Fruit fly (Drosophila melanogaster) whole organism, wandering third instar larva: ENCODE results near the gene Ns4.

Experiments
- Abd-B ChIP-seq: fragments of >200 bp; optimal IDR thresholded peaks from 2 replicates; lab custom pipeline; 2017; ENCODE audit warnings: missing biosample characterization, missing genetic modification characterization
- CG32264 ChIP-seq: fragments of 200-800 bp; sonication (Bioruptor generic); optimal IDR thresholded peaks from 2 replicates; lab custom pipeline; 2016; ENCODE audit warnings: missing biosample characterization, missing genetic modification characterization
- CrebA ChIP-seq: fragments of 200-800 bp; sonication (Bioruptor generic); optimal IDR thresholded peaks from 2 replicates; lab custom pipeline; 2016; ENCODE audit warnings: missing biosample characterization, mild to moderate bottlenecking, missing genetic modification characterization, borderline replicate concordance
- Hr78 ChIP-seq: fragments of >200 bp; optimal IDR thresholded peaks from 2 replicates; lab custom pipeline; 2017; ENCODE audit warnings: missing biosample characterization, missing genetic modification characterization
- Hr83 ChIP-seq: fragments of 200-300 bp; sonication (Bioruptor generic); optimal IDR thresholded peaks from 2 replicates; lab custom pipeline; 2016; ENCODE audit warnings: missing biosample characterization, mild to moderate bottlenecking, missing genetic modification characterization, moderate library complexity; ENCODE audit not compliant: poor library complexity, severe bottlenecking
- Mio ChIP-seq: sonication (Bioruptor generic); optimal IDR thresholded peaks from 2 replicates; lab custom pipeline; 2016; ENCODE audit warnings: missing biosample characterization, missing genetic modification characterization
- OdsH ChIP-seq: fragments of 200-800 bp; sonication (Bioruptor generic); optimal IDR thresholded peaks from 2 replicates; lab custom pipeline; 2016; ENCODE audit warnings: missing biosample characterization, mild to moderate bottlenecking, missing genetic modification characterization
- Sp1 ChIP-seq: fragments of 200-800 bp; sonication (Bioruptor generic); optimal IDR thresholded peaks from 3 replicates; lab custom pipeline; 2019; ENCODE audit warnings: missing biosample characterization, mild to moderate bottlenecking, missing genetic modification characterization, moderate library complexity
- brk ChIP-seq: fragments of 200-800 bp; sonication (Bioruptor generic); optimal IDR thresholded peaks from 2 replicates; lab custom pipeline; 2016; ENCODE audit warnings: missing biosample characterization, mild to moderate bottlenecking, missing genetic modification characterization
- dsf ChIP-seq: sonication (Bioruptor generic); optimal IDR thresholded peaks from 2 replicates; lab custom pipeline; 2016; ENCODE audit warnings: missing biosample characterization, missing genetic modification characterization, borderline replicate concordance
- h ChIP-seq: fragments of 200-800 bp; sonication (Bioruptor generic); optimal IDR thresholded peaks from 3 replicates; lab custom pipeline; 2016; ENCODE audit warnings: missing biosample characterization, mild to moderate bottlenecking, missing genetic modification characterization
- psq ChIP-seq: fragments of 200-800 bp; sonication (Bioruptor generic); optimal IDR thresholded peaks from 3 replicates; lab custom pipeline; 2017; ENCODE audit warnings: missing biosample characterization, mild to moderate bottlenecking, missing genetic modification characterization, moderate library complexity
- tai ChIP-seq: sonication (Bioruptor generic); optimal IDR thresholded peaks from 2 replicates; lab custom pipeline; 2016; ENCODE audit warnings: missing biosample characterization, missing genetic modification characterization
- usp ChIP-seq: fragments of >200 bp; optimal IDR thresholded peaks from 2 replicates; lab custom pipeline; 2017; ENCODE audit warnings: missing biosample characterization, missing genetic modification characterization

dm6 chr2L:20788050-20788449 is 35.8 kb downstream of the Ns4 start:
- TF ChIP-seq Mio (GFP tag; lab: Kevin White, UChicago) = no peak
- TF ChIP-seq Sp1 (GFP tag; lab: Kevin White, UChicago) = no peak
- TF ChIP-seq h (GFP tag; lab: Kevin White, UChicago) = no peak
- no peak for TF ChIP-seq Hr83 (GFP tag; lab: Kevin White, UChicago)
- TF ChIP-seq tai (GFP tag; lab: Kevin White, UChicago) = no peak
- TF ChIP-seq Hr78 (GFP tag; lab: Kevin White, UChicago) = no peak
- TF ChIP-seq Abd-B = no peak
- TF ChIP-seq dsf (GFP tag; lab: Kevin White, UChicago) = no peak
- TF ChIP-seq psq (GFP tag; lab: Kevin White, UChicago) = no peak
- TF ChIP-seq usp = no peak
- no peak for TF ChIP-seq brk (GFP tag; lab: Kevin White, UChicago)
- no peak for TF ChIP-seq OdsH (GFP tag; lab: Kevin White, UChicago)
- TF ChIP-seq CG32264 (GFP tag; lab: Kevin White, UChicago) = no peak
- TF ChIP-seq CrebA (GFP tag; lab: Kevin White, UChicago) = no peak
